Fruit fly (Drosophila melanogaster) Kc167 (cell line): Measurements from ENCODE around the gene side-II.

ENCODE experiments used
- Myc ChIP-seq: fragments of >200 bp; optimal IDR thresholded peaks from 2 replicates; lab custom pipeline; 2017; ENCODE audit warnings: missing external identifiers
- Sin3A ChIP-seq: fragments of >200 bp; optimal IDR thresholded peaks from 2 replicates; lab custom pipeline; 2018; ENCODE audit warnings: missing external identifiers
- h ChIP-seq: fragments of >200 bp; optimal IDR thresholded peaks from 3 replicates; lab custom pipeline; 2018; ENCODE audit warnings: missing external identifiers
- insv ChIP-seq: fragments of >200 bp; optimal IDR thresholded peaks from 3 replicates; lab custom pipeline; 2018; ENCODE audit warnings: missing external identifiers
- psq ChIP-seq: fragments of >200 bp; optimal IDR thresholded peaks from 2 replicates; lab custom pipeline; 2017; ENCODE audit warnings: missing external identifiers
- ttk ChIP-seq: sonication (Bioruptor generic); optimal IDR thresholded peaks from 2 replicates; lab custom pipeline; 2017; ENCODE audit warnings: missing external identifiers

The side-II gene

DNA sequence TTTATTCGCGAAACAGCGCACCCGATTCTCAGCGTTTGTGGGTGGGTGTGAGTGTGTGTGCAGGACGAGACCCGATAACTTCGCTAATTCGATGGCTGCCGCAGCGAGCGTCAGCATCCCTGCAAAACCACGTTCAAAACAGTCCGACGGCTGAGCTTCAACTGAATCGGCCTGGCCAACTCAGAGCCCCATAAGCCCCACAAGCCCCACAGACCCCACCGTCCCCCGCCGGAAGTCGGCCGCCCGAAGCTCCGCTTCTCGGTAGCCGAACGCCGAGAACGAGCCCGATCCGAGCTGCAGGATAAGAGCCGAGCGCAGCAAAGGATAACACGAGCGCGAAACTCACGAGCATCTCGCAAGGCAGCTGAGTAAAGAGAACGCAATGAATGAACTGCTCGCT is at the start of gene side-II:
Gene side-II, minus strand, starts transcription at position 168 of the 400 bp plus-strand sequence.
- TF ChIP-seq ttk (lab: Kevin White, UChicago) (no peak), h (lab: Kevin White, UChicago) (no peak), insv (lab: Kevin White, UChicago) (no peak), psq (no peak), Myc (lab: Kevin White, UChicago) (no peak), Sin3A (lab: Kevin White, UChicago) (no peak)

DNA sequence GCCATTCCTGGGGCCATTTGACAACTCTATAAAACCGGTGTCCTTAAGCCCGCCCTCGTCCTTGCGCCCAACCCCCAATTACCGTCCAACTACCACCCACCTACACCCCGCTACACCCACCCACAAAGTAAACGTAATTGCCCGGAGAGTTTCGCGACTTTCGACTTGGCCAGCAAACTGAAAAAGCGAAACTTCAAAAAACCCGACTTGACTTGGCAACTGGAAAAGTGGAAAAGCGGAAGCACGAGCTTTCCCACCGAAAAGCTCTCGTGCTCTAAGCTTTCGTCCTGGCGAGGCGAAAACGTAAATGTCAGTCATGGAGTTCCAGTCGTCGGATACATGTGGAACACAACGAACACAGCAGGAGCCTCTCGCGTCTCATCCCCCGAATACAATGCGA is 43.9 kb upstream of the side-II start, which contains the start of gene GABA-B-R1:
Gene GABA-B-R1, plus strand, starts transcription at position 301 of the 400 bp plus-strand sequence.
- TF ChIP-seq Sin3A (lab: Kevin White, UChicago), result no peak
- TF ChIP-seq insv (lab: Kevin White, UChicago), result no peak
- TF ChIP-seq Myc (lab: Kevin White, UChicago), result no peak
- no peak for TF ChIP-seq h (lab: Kevin White, UChicago)
- no peak for TF ChIP-seq psq
- TF ChIP-seq ttk (lab: Kevin White, UChicago), result no peak

DNA sequence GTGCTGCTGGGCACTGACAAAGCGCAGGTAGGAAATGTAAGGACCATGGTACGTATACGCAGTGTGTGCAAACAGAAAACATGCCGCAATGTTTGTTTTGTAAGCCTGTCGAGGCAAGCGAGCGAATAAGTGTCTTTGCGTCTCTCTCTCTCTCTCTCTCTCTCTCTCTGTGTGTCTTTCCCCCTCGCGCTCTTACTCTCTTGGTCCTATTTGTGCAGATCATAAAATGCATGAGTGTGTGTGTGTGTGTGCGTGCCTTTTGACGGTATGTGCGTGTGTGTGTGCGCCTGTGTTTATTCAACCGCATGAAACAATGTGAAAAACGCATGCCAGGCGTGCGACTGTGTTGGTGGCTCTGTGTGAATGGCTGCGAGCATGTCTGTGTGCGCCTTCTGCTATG is 41.4 kb upstream of the side-II start:
- TF ChIP-seq Sin3A (lab: Kevin White, UChicago) (no peak), ttk (lab: Kevin White, UChicago) (no peak), psq (no peak), insv (lab: Kevin White, UChicago) (no peak), h (lab: Kevin White, UChicago) (no peak), Myc (lab: Kevin White, UChicago) (no peak)

DNA sequence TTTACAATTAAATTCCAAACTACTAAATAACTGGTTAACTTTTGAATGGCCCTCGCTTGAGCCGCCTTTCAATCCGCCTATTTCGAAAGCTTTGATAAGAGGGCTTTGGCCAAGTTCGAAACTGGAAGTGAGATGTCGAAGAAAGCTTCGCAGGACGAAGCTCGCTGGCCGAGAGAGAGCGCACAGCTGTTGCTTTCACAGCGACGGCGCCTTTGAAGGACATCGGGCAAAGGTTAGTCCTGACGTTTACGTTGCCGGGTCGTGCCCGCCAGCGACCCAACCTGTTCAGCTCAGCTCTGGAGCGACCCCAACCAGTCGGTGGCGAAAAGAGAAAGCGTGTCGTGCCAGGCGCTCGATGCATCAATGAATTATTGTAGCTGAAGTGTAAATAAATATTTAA is 39.7 kb upstream of the side-II start:
- TF ChIP-seq ttk (lab: Kevin White, UChicago) (no peak), Myc (lab: Kevin White, UChicago) (no peak), Sin3A (lab: Kevin White, UChicago) (no peak), h (lab: Kevin White, UChicago) (no peak), insv (lab: Kevin White, UChicago) (no peak), psq (no peak)

DNA sequence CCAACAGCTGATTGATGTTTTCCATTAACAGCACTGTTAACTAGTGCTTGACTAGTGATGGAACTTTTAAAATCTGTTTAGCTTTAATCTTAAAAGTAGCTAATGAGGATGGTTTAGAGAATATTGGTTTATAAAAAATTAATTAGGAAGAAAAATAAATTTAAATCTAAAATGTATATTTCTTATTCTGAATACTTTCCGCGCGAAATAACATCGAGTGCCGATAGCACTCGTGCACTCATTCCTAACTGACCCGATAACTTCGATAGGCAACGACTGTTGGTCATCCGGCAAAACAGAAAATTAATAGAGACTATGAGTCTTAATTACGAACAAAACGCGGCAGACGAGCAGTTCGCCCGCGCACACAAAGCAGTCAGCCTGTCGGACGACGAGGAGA is 37.6 kb upstream of the side-II start, which contains the start of the genes THG and Rnmt:
Gene THG, minus strand, starts transcription at position 22 of the 400 bp plus-strand sequence.
Gene Rnmt, plus strand, starts transcription at position 237 of the 400 bp plus-strand sequence.
- TF ChIP-seq h (lab: Kevin White, UChicago) (no peak), psq (no peak), ttk (lab: Kevin White, UChicago) (no peak), Sin3A (lab: Kevin White, UChicago) (no peak), Myc (lab: Kevin White, UChicago) (no peak)

dm6 chr2L:15008034-15008433 is 35.9 kb upstream of the side-II start:
- TF ChIP-seq ttk (lab: Kevin White, UChicago) (no peak), h (lab: Kevin White, UChicago) (no peak), Sin3A (lab: Kevin White, UChicago) (no peak), insv (lab: Kevin White, UChicago) (no peak), Myc (lab: Kevin White, UChicago) (no peak), psq (no peak)

DNA sequence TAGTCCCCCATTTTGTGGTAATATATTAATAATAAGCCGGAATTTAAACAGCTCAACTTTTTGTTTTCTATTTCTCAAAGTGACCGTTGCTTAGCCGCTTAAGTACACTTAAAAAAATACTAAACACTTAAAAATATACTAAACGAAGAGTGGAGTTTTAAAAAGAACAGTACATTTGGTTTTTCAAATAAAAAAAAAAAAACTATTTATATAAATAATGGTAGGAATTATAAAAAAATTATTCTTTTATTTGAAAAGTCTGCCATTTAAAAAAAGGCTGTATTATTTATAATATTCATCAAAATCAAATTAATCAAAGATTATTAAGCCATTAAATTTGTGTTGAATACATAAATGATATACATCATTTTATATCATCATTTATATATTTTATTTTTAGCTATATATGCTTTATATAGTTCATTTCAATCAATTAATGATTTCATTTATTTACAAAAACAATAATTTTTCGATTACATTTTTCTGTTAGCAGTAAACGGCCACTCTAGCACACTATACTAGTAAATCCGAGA is 35.3 kb upstream of the side-II start, which contains the start of the genes Ankrd49 and NC2beta:
Gene Ankrd49, minus strand, starts transcription at position 101 of the 533 bp plus-strand sequence.
Gene NC2beta, plus strand, starts transcription at position 483 of the 533 bp plus-strand sequence.
- TF ChIP-seq ttk (lab: Kevin White, UChicago) (no peak), insv (lab: Kevin White, UChicago) (no peak), psq (no peak), Sin3A (lab: Kevin White, UChicago) (no peak), Myc (lab: Kevin White, UChicago) (no peak)

dm6 chr2L:15005505-15005904 is 33.4 kb upstream of the side-II start, which contains the start of gene DCTN5-p25:
TSS of gene DCTN5-p25 (plus strand) at chr2L:15005733.
- TF ChIP-seq Myc (lab: Kevin White, UChicago), result no peak
- no peak for TF ChIP-seq ttk (lab: Kevin White, UChicago)
- no peak for TF ChIP-seq h (lab: Kevin White, UChicago)
- no peak for TF ChIP-seq psq
- no peak for TF ChIP-seq insv (lab: Kevin White, UChicago)
- TF ChIP-seq Sin3A (lab: Kevin White, UChicago), result no peak

dm6 chr2L:15001847-15002246 is 29.7 kb upstream of the side-II start:
- TF ChIP-seq insv (lab: Kevin White, UChicago) (no peak), ttk (lab: Kevin White, UChicago) (no peak), psq (no peak), Myc (lab: Kevin White, UChicago) (no peak), Sin3A (lab: Kevin White, UChicago) (no peak), h (lab: Kevin White, UChicago) (no peak)

dm6 chr2L:15000360-15000759 is 28.3 kb upstream of the side-II start:
- no peak for TF ChIP-seq Myc (lab: Kevin White, UChicago)
- TF ChIP-seq Sin3A (lab: Kevin White, UChicago), result no peak
- no peak for TF ChIP-seq insv (lab: Kevin White, UChicago)
- no peak for TF ChIP-seq ttk (lab: Kevin White, UChicago)
- no peak for TF ChIP-seq h (lab: Kevin White, UChicago)
- no peak for TF ChIP-seq psq

DNA sequence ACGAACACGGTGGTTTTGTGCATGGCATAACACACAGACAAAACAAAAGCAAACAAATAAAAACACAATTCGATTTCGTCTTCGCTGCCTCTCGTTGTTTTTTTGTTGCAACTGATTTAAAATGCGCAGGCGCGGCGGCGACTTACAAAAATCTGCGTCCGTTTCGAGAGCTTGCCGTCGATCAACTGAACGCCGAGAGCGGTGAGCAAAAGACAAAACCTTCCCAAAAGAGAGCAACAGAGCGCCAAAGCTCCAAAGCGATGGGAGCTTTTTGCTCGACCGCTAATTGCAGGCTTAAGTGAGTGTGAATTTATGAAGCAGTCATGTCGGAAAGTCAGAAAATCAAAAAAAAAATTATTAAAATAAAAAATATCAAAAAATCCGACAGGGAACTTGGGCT is 25.3 kb upstream of the side-II start, which contains the start of gene mol:
Gene mol, minus strand, starts transcription at position 190 of the 400 bp plus-strand sequence.
- TF ChIP-seq psq, result no peak
- TF ChIP-seq Myc (lab: Kevin White, UChicago), result no peak
- no peak for TF ChIP-seq h (lab: Kevin White, UChicago)
- TF ChIP-seq Sin3A (lab: Kevin White, UChicago), result no peak
- no peak for TF ChIP-seq insv (lab: Kevin White, UChicago)
- no peak for TF ChIP-seq ttk (lab: Kevin White, UChicago)
